Fruit fly (Drosophila melanogaster): ENCODE data around the gene Exo84.
A peak's percentile ranks its signal among the peaks of the same experiment; 100 is the strongest.

Exo84 gene

dm6 chr3R:26017771-26018731 is 34.0 kb downstream of the Exo84 start (continued):
- TF ChIP-seq Sox100B (GFP tag; optimal IDR thresholded peaks at IDR 0.05), result peak; percentile 92
- TF ChIP-seq ap (GFP tag; IDR thresholded peaks at IDR 0.05), result peak; percentile 60
- 0 out of 2 replicates have a peak, but pooled peaks have one; percentile 19 for TF ChIP-seq dimm (GFP tag; IDR thresholded peaks at IDR 0.05)
- peak; percentile 70 for TF ChIP-seq tin (GFP tag; optimal IDR thresholded peaks at IDR 0.05)
- peak; percentile 44 for TF ChIP-seq Ada2b (GFP tag; IDR thresholded peaks at IDR 0.05)
- TF ChIP-seq tll (GFP tag; optimal IDR thresholded peaks at IDR 0.05), result peak in 1 of 2 experiments; percentile 91
- no peak; the same call in 1 of the 2 replicates for TF ChIP-seq Gsc (GFP tag; IDR thresholded peaks at IDR 0.05)
- no peak for TF ChIP-seq GATAe (GFP tag; conservative IDR thresholded peaks at IDR 0.05)
- TF ChIP-seq Hand (GFP tag; optimal IDR thresholded peaks at IDR 0.05), result no peak
- peak; percentile 80 for TF ChIP-seq salm (tag; optimal IDR thresholded peaks at IDR 0.05)
- peak; percentile 89 for TF ChIP-seq dmrt99B (tag; optimal IDR thresholded peaks at IDR 0.05)
- TF ChIP-seq Bdp1 (GFP tag; optimal IDR thresholded peaks at IDR 0.05), result no peak
- peak; percentile 52; the same call in 1 of the 3 replicates for TF ChIP-seq ci (GFP tag; IDR thresholded peaks at IDR 0.05)
- peak in 1 of 2 experiments; percentile 34 for TF ChIP-seq crp (GFP tag; optimal IDR thresholded peaks at IDR 0.05)
- TF ChIP-seq CG6813 (GFP tag; optimal IDR thresholded peaks at IDR 0.05), result peak; percentile 78
- peak; percentile 52 for TF ChIP-seq CG7745 (tag; optimal IDR thresholded peaks at IDR 0.05)
- peak; percentile 70 for TF ChIP-seq CG8290 (GFP tag; optimal IDR thresholded peaks at IDR 0.05)
- peak in 1 of 2 experiments; percentile 77 for TF ChIP-seq CG8290 (tag; optimal IDR thresholded peaks at IDR 0.05)
- TF ChIP-seq pnt (GFP tag; optimal IDR thresholded peaks at IDR 0.05), result no peak
- TF ChIP-seq CG2712 (tag; optimal IDR thresholded peaks at IDR 0.05), result peak; percentile 97
- peak; percentile 87 for TF ChIP-seq CG2678 (tag; optimal IDR thresholded peaks at IDR 0.05)
- peak; percentile 75 for TF ChIP-seq cato (GFP tag; optimal IDR thresholded peaks at IDR 0.05; ENCODE audit: borderline replicate concordance)
- no peak for TF ChIP-seq repo (GFP tag; optimal IDR thresholded peaks at IDR 0.05)
- TF ChIP-seq sc (optimal IDR thresholded peaks at IDR 0.05), result no peak
- peak; percentile 76 for TF ChIP-seq sc (GFP tag; optimal IDR thresholded peaks at IDR 0.05)
- TF ChIP-seq E2f2 (GFP tag; IDR thresholded peaks at IDR 0.05), result peak; percentile 36; the same call in 1 of the 2 replicates
- peak; percentile 36 for TF ChIP-seq Dek (tag; optimal IDR thresholded peaks at IDR 0.05)
- peak in 1 of 2 experiments; percentile 73 for TF ChIP-seq Eip74EF (GFP tag; optimal IDR thresholded peaks at IDR 0.05)
- TF ChIP-seq Stat92E (GFP tag; optimal IDR thresholded peaks at IDR 0.05), result peak in 1 of 3 experiments; percentile 72
- peak; percentile 54 for TF ChIP-seq CG2116 (GFP tag; optimal IDR thresholded peaks at IDR 0.05)
- 0 out of 3 replicates have a peak, but pooled peaks have one; percentile 55 for TF ChIP-seq CG7357 (GFP tag; IDR thresholded peaks at IDR 0.05)
- no peak for TF ChIP-seq sr (GFP tag; IDR thresholded peaks at IDR 0.05)
- peak; percentile 19 for TF ChIP-seq caup (GFP tag; optimal IDR thresholded peaks at IDR 0.05; ENCODE audit: severe bottlenecking)
- TF ChIP-seq lab (GFP tag; optimal IDR thresholded peaks at IDR 0.05), result peak; percentile 25
- peak; percentile 93 for TF ChIP-seq phol (tag; optimal IDR thresholded peaks at IDR 0.05)
- no peak for TF ChIP-seq CG43689 (GFP tag; IDR thresholded peaks at IDR 0.05)
- no peak for TF ChIP-seq Ets97D (GFP tag; optimal IDR thresholded peaks at IDR 0.05)
- TF ChIP-seq Neu2 (GFP tag; optimal IDR thresholded peaks at IDR 0.05; ENCODE audit: borderline replicate concordance), result no peak
- peak in 1 of 2 experiments; percentile 33 for TF ChIP-seq chif (GFP tag; optimal IDR thresholded peaks at IDR 0.05)
- peak; percentile 75 for TF ChIP-seq CG15269 (tag; optimal IDR thresholded peaks at IDR 0.05)
- TF ChIP-seq klu (GFP tag; IDR thresholded peaks at IDR 0.05), result no peak; the same call in 1 of the 2 replicates
- TF ChIP-seq cwo (GFP tag; optimal IDR thresholded peaks at IDR 0.05), result peak; percentile 24
- peak; percentile 51; the same call in 1 of the 2 replicates for TF ChIP-seq ranshi (GFP tag; IDR thresholded peaks at IDR 0.05)
- TF ChIP-seq CG31365 (tag; optimal IDR thresholded peaks at IDR 0.05), result no peak
- peak; percentile 72 for TF ChIP-seq odd (GFP tag; optimal IDR thresholded peaks at IDR 0.05)
- TF ChIP-seq amos (GFP tag; IDR thresholded peaks at IDR 0.05; ENCODE audit: partially characterized antibody), result no peak

Measured in whole organism, embryonic.